Worm (Caenorhabditis elegans): Measurements from ENCODE around the gene C03B1.10.

- TF ChIP-seq nhr-12 (tag; optimal IDR thresholded peaks at IDR 0.05) (no peak), fos-1 (tag; optimal IDR thresholded peaks at IDR 0.05) (no peak), elt-3 (tag; optimal IDR thresholded peaks at IDR 0.05) (no peak), sma-9 (GFP tag; optimal IDR thresholded peaks at IDR 0.05) (no peak), sma-9 (tag; optimal IDR thresholded peaks at IDR 0.05) (no peak), ztf-11 (tag; optimal IDR thresholded peaks at IDR 0.05) (no peak), lin-39 (tag; optimal IDR thresholded peaks at IDR 0.05) (no peak), dmd-4 (tag; optimal IDR thresholded peaks at IDR 0.05) (no peak), unc-55 (GFP tag; optimal IDR thresholded peaks at IDR 0.05) (no peak), ztf-4 (tag; optimal IDR thresholded peaks at IDR 0.05) (no peak), snpc-4 (tag; optimal IDR thresholded peaks at IDR 0.05) (no peak), mab-5 (tag; optimal IDR thresholded peaks at IDR 0.05) (no peak), lin-13 (GFP tag; optimal IDR thresholded peaks at IDR 0.05) (no peak), elt-1 (tag; optimal IDR thresholded peaks at IDR 0.05) (no peak), zag-1 (tag; optimal IDR thresholded peaks at IDR 0.05) (no peak)
Measured at ce11 chrX:6373348-6373747, 15.7 kb upstream of the C03B1.10 start, which contains the start of gene C03B1.17.

All from whole organism, L2 larva.